6 worm cellular contexts compared by ENCODE assay signal in genomic region chrX:5515459-5515858, ce11.
TF ChIP-seq lines count a peak whose summit lies in the region.

No protein-coding gene starts in this region.

TF ChIP-seq in whole organism, L1 larva, 84 proteins besides CTCF, POLR2A, EP300 and RAD21 (continues in another document):
- TF ChIP-seq ceh-63 (GFP tag; optimal IDR thresholded peaks at IDR 0.05; lab: Kevin White, UChicago) = no peak
- no peak for TF ChIP-seq nhr-28 (tag; optimal IDR thresholded peaks at IDR 0.05; lab: Kevin White, UChicago)
- TF ChIP-seq nhr-11 (tag; optimal IDR thresholded peaks at IDR 0.05; lab: Kevin White, UChicago) = no peak
- TF ChIP-seq blmp-1 (tag; optimal IDR thresholded peaks at IDR 0.05; lab: Kevin White, UChicago) = no peak
- TF ChIP-seq mep-1 (tag; optimal IDR thresholded peaks at IDR 0.05; lab: Kevin White, UChicago) = no peak
- no peak for TF ChIP-seq fkh-8 (tag; optimal IDR thresholded peaks at IDR 0.05; lab: Kevin White, UChicago)
- TF ChIP-seq lsy-2 (tag; optimal IDR thresholded peaks at IDR 0.05; lab: Kevin White, UChicago) = peak in 1 of 2 experiments; percentile 7
- no peak for TF ChIP-seq dsc-1 (tag; optimal IDR thresholded peaks at IDR 0.05; lab: Kevin White, UChicago)
- TF ChIP-seq nhr-71 (tag; optimal IDR thresholded peaks at IDR 0.05; lab: Kevin White, UChicago) = peak; percentile 30
- TF ChIP-seq jun-1 (tag; optimal IDR thresholded peaks at IDR 0.05; lab: Kevin White, UChicago) = no peak
- no peak for TF ChIP-seq alr-1 (tag; optimal IDR thresholded peaks at IDR 0.05; lab: Kevin White, UChicago; ENCODE audit: borderline replicate concordance)
- TF ChIP-seq unc-86 (tag; optimal IDR thresholded peaks at IDR 0.05; lab: Kevin White, UChicago) = no peak
- peak; percentile 69 for TF ChIP-seq lin-14 (GFP tag; optimal IDR thresholded peaks at IDR 0.05; lab: Kevin White, UChicago)
- peak; percentile 32 for TF ChIP-seq fkh-10 (GFP tag; optimal IDR thresholded peaks at IDR 0.05; lab: Kevin White, UChicago)
- no peak for TF ChIP-seq nhr-19 (GFP tag; conservative IDR thresholded peaks at IDR 0.05; lab: Robert Waterston, UW)
- TF ChIP-seq nhr-76 (tag; optimal IDR thresholded peaks at IDR 0.05; lab: Kevin White, UChicago) = no peak

TF ChIP-seq in whole organism, L2 larva, 48 proteins besides CTCF, POLR2A, EP300 and RAD21 (continues in another document):
- TF ChIP-seq mab-5 (tag; optimal IDR thresholded peaks at IDR 0.05; lab: Kevin White, UChicago) (no peak), alr-1 (tag; optimal IDR thresholded peaks at IDR 0.05; lab: Kevin White, UChicago) (no peak), sem-4 (tag; optimal IDR thresholded peaks at IDR 0.05; lab: Kevin White, UChicago) (peak; percentile 39), peb-1 (tag; optimal IDR thresholded peaks at IDR 0.05; lab: Kevin White, UChicago) (no peak), lin-11 (tag; optimal IDR thresholded peaks at IDR 0.05; lab: Kevin White, UChicago) (no peak), nhr-25 (tag; optimal IDR thresholded peaks at IDR 0.05; lab: Kevin White, UChicago) (no peak), crh-2 (tag; optimal IDR thresholded peaks at IDR 0.05; lab: Kevin White, UChicago) (no peak), sma-9 (GFP tag; optimal IDR thresholded peaks at IDR 0.05; lab: Kevin White, UChicago) (peak; percentile 57), sma-9 (tag; optimal IDR thresholded peaks at IDR 0.05; lab: Kevin White, UChicago) (no peak), aly-2 (tag; optimal IDR thresholded peaks at IDR 0.05; lab: Kevin White, UChicago) (no peak), zag-1 (tag; optimal IDR thresholded peaks at IDR 0.05; lab: Kevin White, UChicago) (no peak), ztf-11 (tag; optimal IDR thresholded peaks at IDR 0.05; lab: Kevin White, UChicago) (no peak), blmp-1 (tag; optimal IDR thresholded peaks at IDR 0.05; lab: Kevin White, UChicago; ENCODE audit: insufficient read depth) (no peak), snpc-4 (tag; optimal IDR thresholded peaks at IDR 0.05; lab: Kevin White, UChicago) (no peak), unc-62 (GFP tag; optimal IDR thresholded peaks at IDR 0.05; lab: Kevin White, UChicago) (no peak), unc-39 (tag; optimal IDR thresholded peaks at IDR 0.05; lab: Kevin White, UChicago) (no peak)

TF ChIP-seq in whole organism, L3 larva, 47 proteins besides CTCF, POLR2A, EP300 and RAD21:
- TF ChIP-seq unc-39 (tag; optimal IDR thresholded peaks at IDR 0.05; lab: Kevin White, UChicago) (no peak), nhr-11 (tag; optimal IDR thresholded peaks at IDR 0.05; lab: Kevin White, UChicago) (no peak), fkh-10 (GFP tag; optimal IDR thresholded peaks at IDR 0.05; lab: Kevin White, UChicago) (peak; percentile 3)
TF ChIP-seq in whole organism, L3 larva: peak in this region for 1.

TF ChIP-seq in whole organism, L4 larva, 104 proteins besides CTCF, POLR2A, EP300 and RAD21:
- TF ChIP-seq daf-16 (GFP tag; optimal IDR thresholded peaks at IDR 0.05; lab: Kevin White, UChicago) (no peak), daf-16 (tag; optimal IDR thresholded peaks at IDR 0.05; lab: Kevin White, UChicago) (peak; percentile 28), ces-1 (GFP tag; optimal IDR thresholded peaks at IDR 0.05; lab: Kevin White, UChicago) (peak; percentile 76), nhr-25 (tag; optimal IDR thresholded peaks at IDR 0.05; lab: Kevin White, UChicago; ENCODE audit: borderline replicate concordance, insufficient read depth) (no peak), nhr-76 (tag; optimal IDR thresholded peaks at IDR 0.05; lab: Kevin White, UChicago) (no peak), nhr-111 (GFP tag; optimal IDR thresholded peaks at IDR 0.05; lab: Kevin White, UChicago) (no peak), hlh-30 (tag; optimal IDR thresholded peaks at IDR 0.05; lab: Kevin White, UChicago; ENCODE audit: insufficient read depth) (no peak), aly-2 (tag; optimal IDR thresholded peaks at IDR 0.05; lab: Kevin White, UChicago) (no peak)
TF ChIP-seq in whole organism, L4 larva: peak in this region for 2.

TF ChIP-seq in whole organism, late embryonic, 69 proteins besides CTCF, POLR2A, EP300 and RAD21:
- TF ChIP-seq odd-2 (tag; optimal IDR thresholded peaks at IDR 0.05; lab: Kevin White, UChicago) = no peak
- TF ChIP-seq unc-42 (tag; optimal IDR thresholded peaks at IDR 0.05; lab: Kevin White, UChicago) = peak; percentile 88

TF ChIP-seq in whole organism, mixed stage, embryonic, 35 proteins besides CTCF, POLR2A, EP300 and RAD21:
- TF ChIP-seq cnd-1 (tag; optimal IDR thresholded peaks at IDR 0.05; lab: Kevin White, UChicago) = no peak
- no peak for TF ChIP-seq lin-32 (GFP tag; optimal IDR thresholded peaks at IDR 0.05; lab: Kevin White, UChicago)
- TF ChIP-seq ces-1 (GFP tag; optimal IDR thresholded peaks at IDR 0.05; lab: Kevin White, UChicago) = peak; percentile 92
- no peak for TF ChIP-seq hlh-1 (tag; optimal IDR thresholded peaks at IDR 0.05; lab: Kevin White, UChicago)
- TF ChIP-seq mep-1 (tag; optimal IDR thresholded peaks at IDR 0.05; lab: Kevin White, UChicago) = no peak
- no peak for TF ChIP-seq elt-1 (tag; optimal IDR thresholded peaks at IDR 0.05; lab: Kevin White, UChicago; ENCODE audit: borderline replicate concordance, insufficient read depth)
TF ChIP-seq in whole organism, mixed stage, embryonic: peak in this region for 1.

Comparison
In these comparisons a context has a peak if more than half of its experiments do, and no peak if none do; other contexts are left out.
1. Of the 29 proteins assayed by ChIP-seq in both whole organism, L4 larva and whole organism, L1 larva: peak only in whole organism, L4 larva: none; only in whole organism, L1 larva: fkh-10; in both: ces-1; in neither: 26; mixed calls (peak in some experiments, not most) for 1.